Worm (Caenorhabditis elegans) whole organism, young adult: ENCODE measurements around the gene F33H1.4.

Experiments
- B0019.2 ChIP-seq: fragments of 200-800 bp; sonication (Bioruptor generic); conservative IDR thresholded peaks from 2 replicates; pipeline ENCODE4 v1.3.6; 2022; ENCODE audit warnings: missing genetic modification reagents, missing genetic modification characterization, missing compliant biosample characterization
- B0035.1 ChIP-seq: sonication (generic microtip); optimal IDR thresholded peaks from 2 replicates; lab custom pipeline; 2016; ENCODE audit warnings: missing genetic modification characterization, mild to moderate bottlenecking, missing compliant biosample characterization, missing genotype, missing genetic modification reagents
- B0261.1 ChIP-seq: sonication (generic microtip); optimal IDR thresholded peaks from 2 replicates; lab custom pipeline; 2016; ENCODE audit warnings: mild to moderate bottlenecking, missing genetic modification characterization, moderate library complexity, missing compliant biosample characterization
- F10E7.11 ChIP-seq: sonication (generic microtip); optimal IDR thresholded peaks from 2 replicates; lab custom pipeline; 2017; ENCODE audit warnings: mild to moderate bottlenecking, missing genetic modification characterization, moderate library complexity, missing compliant biosample characterization
- F22D6.2 ChIP-seq: sonication (generic microtip); optimal IDR thresholded peaks from 2 replicates; lab custom pipeline; 2016; ENCODE audit warnings: mild to moderate bottlenecking, missing genetic modification characterization, missing compliant biosample characterization
- F49E8.2 ChIP-seq: sonication (generic microtip); optimal IDR thresholded peaks from 3 replicates; lab custom pipeline; 2017; ENCODE audit warnings: missing genetic modification characterization, mild to moderate bottlenecking, missing compliant biosample characterization, antibody characterized with exemption, moderate library complexity; ENCODE audit not compliant: insufficient read depth
- F55B11.4 ChIP-seq: sonication (generic microtip); optimal IDR thresholded peaks from 2 replicates; lab custom pipeline; 2016; ENCODE audit warnings: missing compliant biosample characterization, missing genetic modification characterization, borderline replicate concordance; ENCODE audit not compliant: insufficient read depth
- K12H6.12 ChIP-seq: fragments of 200-800 bp; sonication (Bioruptor generic); optimal IDR thresholded peaks from 2 replicates; lab custom pipeline; 2018; ENCODE audit warnings: mild to moderate bottlenecking, missing genetic modification characterization, missing compliant biosample characterization
- T26A5.8 ChIP-seq: sonication (generic microtip); optimal IDR thresholded peaks from 2 replicates; lab custom pipeline; 2016; ENCODE audit warnings: missing genetic modification characterization, missing compliant biosample characterization
- Y56A3A.18 ChIP-seq: fragments of 200-800 bp; sonication (Bioruptor generic); IDR thresholded peaks from 2 replicates; pipeline ENCODE4 v1.3.6; 2022; ENCODE audit warnings: missing genetic modification reagents, missing genetic modification characterization, missing compliant biosample characterization
- aptf-2 ChIP-seq: fragments of 200-800 bp; sonication (Bioruptor generic); conservative IDR thresholded peaks from 2 replicates; pipeline ENCODE4 v1.3.6; 2022; ENCODE audit warnings: missing genetic modification reagents, missing genetic modification characterization, missing compliant biosample characterization
- aptf-3 ChIP-seq: fragments of 200-800 bp; sonication (Bioruptor generic); IDR thresholded peaks from 2 replicates; pipeline ENCODE4 v1.3.6; 2022; ENCODE audit warnings: missing genetic modification characterization, missing compliant biosample characterization
- atf-7 ChIP-seq: sonication (generic microtip); optimal IDR thresholded peaks from 2 replicates; lab custom pipeline; 2017; ENCODE audit warnings: mild to moderate bottlenecking, missing genetic modification characterization, missing compliant biosample characterization
- ccch-3 ChIP-seq: fragments of 200-800 bp; sonication (Bioruptor generic); optimal IDR thresholded peaks from 2 replicates; lab custom pipeline; 2018; ENCODE audit warnings: mild to moderate bottlenecking, missing genetic modification characterization, missing compliant biosample characterization
- cebp-2 ChIP-seq: fragments of 200-800 bp; sonication (Bioruptor generic); IDR thresholded peaks from 2 replicates; pipeline ENCODE4 v1.3.6; 2022; ENCODE audit warnings: missing genetic modification characterization, missing compliant biosample characterization
- ceh-100 ChIP-seq: fragments of 200-800 bp; sonication (Bioruptor generic); IDR thresholded peaks from 2 replicates; pipeline ENCODE4 v1.3.6; 2022; ENCODE audit warnings: missing genetic modification reagents, missing genetic modification characterization, missing compliant biosample characterization
- ceh-27 ChIP-seq: fragments of 200-800 bp; sonication (Bioruptor generic); optimal IDR thresholded peaks from 2 replicates; lab custom pipeline; 2018; ENCODE audit warnings: mild to moderate bottlenecking, missing genetic modification characterization, moderate library complexity, missing compliant biosample characterization
- ceh-58 ChIP-seq: fragments of 200-800 bp; sonication (Bioruptor generic); IDR thresholded peaks from 2 replicates; pipeline ENCODE4 v1.3.6; 2022; ENCODE audit warnings: missing genetic modification characterization, missing compliant biosample characterization
- ceh-91 ChIP-seq: fragments of 200-800 bp; sonication (Bioruptor generic); IDR thresholded peaks from 2 replicates; pipeline ENCODE4 v1.3.6; 2022; ENCODE audit warnings: missing genetic modification reagents, missing genetic modification characterization, missing compliant biosample characterization
- dox-1 ChIP-seq: fragments of 200-800 bp; sonication (Bioruptor generic); IDR thresholded peaks from 2 replicates; pipeline ENCODE4 v1.3.6; 2022; ENCODE audit warnings: missing genetic modification reagents, missing genetic modification characterization, missing compliant biosample characterization
- dpl-1 ChIP-seq: fragments of 150-350 bp; optimal IDR thresholded peaks from 2 replicates; lab custom pipeline; 2014; ENCODE audit warnings: missing biosample characterization, missing genetic modification reagents, missing genetic modification characterization
- egl-44 ChIP-seq: fragments of 200-800 bp; sonication (Bioruptor generic); IDR thresholded peaks from 2 replicates; pipeline ENCODE4 v1.3.6; 2022; ENCODE audit warnings: missing genetic modification reagents, missing genetic modification characterization, missing compliant biosample characterization
- egrh-3 ChIP-seq: fragments of 200-800 bp; sonication (Bioruptor generic); IDR thresholded peaks from 2 replicates; pipeline ENCODE4 v1.3.6; 2022; ENCODE audit warnings: missing genetic modification reagents, missing genetic modification characterization, missing compliant biosample characterization
- ekl-4 ChIP-seq: fragments of 200-800 bp; sonication (Bioruptor generic); IDR thresholded peaks from 2 replicates; pipeline ENCODE4 v1.3.6; 2022; ENCODE audit warnings: missing genetic modification reagents, missing genetic modification characterization, missing compliant biosample characterization
- fkh-3 ChIP-seq: sonication (generic microtip); optimal IDR thresholded peaks from 2 replicates; lab custom pipeline; 2016; ENCODE audit warnings: mild to moderate bottlenecking, missing genetic modification characterization, missing compliant biosample characterization
- hsf-1 ChIP-seq: fragments of 200-800 bp; sonication (Bioruptor generic); IDR thresholded peaks from 2 replicates; pipeline ENCODE4 v1.3.6; 2022; ENCODE audit warnings: missing genetic modification reagents, missing genetic modification characterization, missing compliant biosample characterization
- lin-26 ChIP-seq: fragments of 200-800 bp; sonication (Bioruptor generic); IDR thresholded peaks from 2 replicates; pipeline ENCODE4 v1.3.6; 2022; ENCODE audit warnings: missing genetic modification reagents, missing genetic modification characterization, missing compliant biosample characterization
- lin-54 ChIP-seq: fragments of 200-800 bp; sonication (Bioruptor generic); optimal IDR thresholded peaks from 2 replicates; lab custom pipeline; 2018; ENCODE audit warnings: mild to moderate bottlenecking, missing genetic modification characterization, missing compliant biosample characterization
- madf-3 ChIP-seq: fragments of 200-800 bp; sonication (Bioruptor generic); IDR thresholded peaks from 2 replicates; pipeline ENCODE4 v1.3.6; 2022; ENCODE audit warnings: missing genetic modification reagents, missing genetic modification characterization, missing compliant biosample characterization
- madf-6 ChIP-seq: fragments of 200-800 bp; sonication (Bioruptor generic); IDR thresholded peaks from 2 replicates; pipeline ENCODE4 v1.3.6; 2022; ENCODE audit warnings: missing genetic modification reagents, missing genetic modification characterization, missing compliant biosample characterization
- nfya-2 ChIP-seq: fragments of 200-800 bp; sonication (Bioruptor generic); IDR thresholded peaks from 2 replicates; pipeline ENCODE4 v1.3.6; 2022; ENCODE audit warnings: missing genetic modification reagents, missing genetic modification characterization, missing compliant biosample characterization
- nhr-90 ChIP-seq: sonication (generic microtip); optimal IDR thresholded peaks from 2 replicates; lab custom pipeline; 2016; ENCODE audit warnings: missing genotype, mild to moderate bottlenecking, missing genetic modification characterization, missing compliant biosample characterization
- pbrm-1 ChIP-seq: fragments of 200-800 bp; sonication (Bioruptor generic); IDR thresholded peaks from 2 replicates; pipeline ENCODE4 v1.3.6; 2022; ENCODE audit warnings: missing genetic modification reagents, missing genetic modification characterization, missing compliant biosample characterization
- pha-4 ChIP-seq: fragments of 150-350 bp; sonication (generic microtip); optimal IDR thresholded peaks from 2 replicates; lab custom pipeline; 2014; ENCODE audit warnings: missing biosample characterization, missing genetic modification reagents, missing genetic modification characterization
- snpc-4 ChIP-seq, 5 experiments: fragments of 150-350 bp in 1 of 5; sonication (generic microtip) in 4 of 5; optimal IDR thresholded peaks; 2 replicates each; lab custom pipeline; 2014 to 2018; ENCODE audit warnings: missing genetic modification characterization in 5 of 5, missing biosample characterization in 3 of 5, antibody characterized with exemption in 2 of 5, mild to moderate bottlenecking in 2 of 5, missing compliant biosample characterization in 2 of 5, missing genotype in 2 of 5, moderate library complexity in 2 of 5, missing genetic modification reagents in 1 of 5
- somi-1 ChIP-seq: fragments of 200-800 bp; sonication (Bioruptor generic); optimal IDR thresholded peaks from 2 replicates; lab custom pipeline; 2018; ENCODE audit warnings: mild to moderate bottlenecking, missing genetic modification characterization, missing compliant biosample characterization
- sptf-2 ChIP-seq: fragments of 200-800 bp; sonication (Bioruptor generic); optimal IDR thresholded peaks from 2 replicates; lab custom pipeline; 2018; ENCODE audit warnings: mild to moderate bottlenecking, missing genetic modification characterization, missing compliant biosample characterization
- unc-130 ChIP-seq: sonication (generic microtip); optimal IDR thresholded peaks from 2 replicates; lab custom pipeline; 2016; ENCODE audit warnings: missing genetic modification reagents, missing genetic modification characterization, missing compliant biosample characterization
- xnd-1 ChIP-seq: sonication (generic microtip); optimal IDR thresholded peaks from 2 replicates; lab custom pipeline; 2016; ENCODE audit warnings: missing genotype, missing genetic modification reagents, missing genetic modification characterization, missing compliant biosample characterization
- ztf-25 ChIP-seq: fragments of 200-800 bp; sonication (Bioruptor generic); IDR thresholded peaks from 2 replicates; pipeline ENCODE4 v1.3.6; 2022; ENCODE audit warnings: missing genetic modification reagents, missing genetic modification characterization, missing compliant biosample characterization
- ztf-26 ChIP-seq: sonication (generic microtip); optimal IDR thresholded peaks from 2 replicates; lab custom pipeline; 2017; ENCODE audit warnings: missing genetic modification characterization, missing compliant biosample characterization
- ztf-3 ChIP-seq: fragments of 200-800 bp; sonication (Bioruptor generic); optimal IDR thresholded peaks from 2 replicates; lab custom pipeline; 2018; ENCODE audit warnings: mild to moderate bottlenecking, missing genetic modification characterization, missing compliant biosample characterization
- ztf-6 ChIP-seq: fragments of 200-800 bp; sonication (Bioruptor generic); IDR thresholded peaks from 2 replicates; pipeline ENCODE4 v1.3.6; 2022; ENCODE audit warnings: missing genetic modification reagents, missing genetic modification characterization, missing compliant biosample characterization

F33H1.4 gene

DNA sequence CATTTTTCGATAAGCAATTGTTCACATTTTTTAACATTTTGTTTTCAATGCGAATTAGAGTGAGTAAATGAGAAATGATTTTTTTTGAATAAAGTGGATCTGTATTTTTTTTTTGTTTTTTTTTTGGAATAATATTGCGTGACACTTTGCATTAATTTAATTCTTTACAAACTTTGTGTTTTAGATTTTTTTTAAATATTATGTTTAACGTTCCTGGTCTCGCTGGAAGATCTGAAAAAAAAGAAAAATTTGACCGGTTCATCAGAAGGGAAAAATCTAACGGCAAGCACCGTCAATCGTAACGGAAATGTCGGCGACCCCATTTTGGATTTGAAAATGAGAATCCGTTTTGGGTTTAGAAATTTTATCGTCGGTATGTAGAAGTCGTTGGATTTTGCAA, 14.9 kb downstream of the F33H1.4 start, which contains the start of gene cdc-25.4:
Gene cdc-25.4 (minus strand): TSS at position 101 of the 400 bp plus-strand sequence.
- no peak for TF ChIP-seq ztf-6 (GFP tag; lab: Robert Waterston, UW)
- TF ChIP-seq ztf-26 (tag; lab: Kevin White, UChicago), result no peak
- no peak for TF ChIP-seq T26A5.8 (tag; lab: Kevin White, UChicago)
- no peak for TF ChIP-seq madf-3 (GFP tag; lab: Robert Waterston, UW)
- no peak for TF ChIP-seq nhr-90 (tag; lab: Kevin White, UChicago)
- no peak for TF ChIP-seq K12H6.12
- no peak for TF ChIP-seq somi-1
- TF ChIP-seq ceh-100 (GFP tag; lab: Robert Waterston, UW), result no peak
- no peak for TF ChIP-seq B0019.2 (GFP tag; lab: Robert Waterston, UW)
- TF ChIP-seq, all 124 proteins: peak for 0

- TF ChIP-seq aptf-3 (GFP tag; lab: Robert Waterston, UW) (no peak), B0019.2 (GFP tag; lab: Robert Waterston, UW) (no peak), egl-44 (no peak), B0035.1 (tag; lab: Kevin White, UChicago) (no peak), cebp-2 (GFP tag; lab: Robert Waterston, UW) (no peak), F22D6.2 (no peak), ceh-100 (GFP tag; lab: Robert Waterston, UW) (no peak), pbrm-1 (no peak), lin-54 (GFP tag; lab: Kevin White, UChicago) (no peak), ztf-3 (GFP tag; lab: Kevin White, UChicago) (no peak), aptf-2 (GFP tag; lab: Robert Waterston, UW) (no peak), Y56A3A.18 (GFP tag; lab: Robert Waterston, UW) (no peak), lin-26 (GFP tag; lab: Robert Waterston, UW) (no peak), ztf-26 (tag; lab: Kevin White, UChicago) (no peak), madf-6 (GFP tag; lab: Robert Waterston, UW) (no peak), hsf-1 (GFP tag; lab: Robert Waterston, UW) (no peak), F55B11.4 (no peak), snpc-4 (GFP tag; optimal IDR thresholded peaks at IDR 0.05; lab: Kevin White, UChicago) (no peak), snpc-4 (tag; optimal IDR thresholded peaks at IDR 0.05; lab: Kevin White, UChicago) (no peak)
Measured at ce11 chrII:10192207-10192606, 17.8 kb downstream of the F33H1.4 start, which contains the start of gene R05H5.7. Gene R05H5.7 (plus strand): TSS chrII:10192507.

DNA sequence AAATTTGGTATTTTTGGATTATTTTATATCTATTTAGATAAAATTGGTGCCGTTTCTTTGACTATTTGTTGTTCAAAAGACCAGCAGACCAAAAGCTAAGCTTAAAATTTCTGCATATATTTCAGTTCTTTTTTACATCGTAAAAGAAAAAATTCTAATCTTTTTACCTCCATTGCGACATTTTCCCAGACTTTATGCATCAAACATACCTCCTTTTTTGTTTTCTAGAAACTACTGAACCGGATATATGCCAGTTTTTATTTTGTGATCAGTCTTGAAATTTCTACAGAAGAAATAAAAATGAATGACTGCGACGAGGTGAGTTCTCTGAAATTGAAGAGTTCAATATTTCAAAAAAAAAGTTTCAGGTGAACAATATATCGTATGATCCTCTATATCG, 20.2 kb downstream of the F33H1.4 start, which contains the start of gene srb-6:
Gene srb-6 (plus strand): TSS at position 301 of the 400 bp plus-strand sequence.
- no peak for TF ChIP-seq F10E7.11 (tag; lab: Kevin White, UChicago)
- no peak for TF ChIP-seq ccch-3 (GFP tag; lab: Kevin White, UChicago)

- TF ChIP-seq B0261.1 (tag; lab: Kevin White, UChicago), result no peak
- TF ChIP-seq ekl-4 (GFP tag; lab: Robert Waterston, UW), result peak; percentile 31; the same call in 1 of the 2 replicates
- TF ChIP-seq fkh-3 (tag; lab: Kevin White, UChicago), result no peak
- TF ChIP-seq dox-1 (GFP tag; lab: Robert Waterston, UW), result no peak
- no peak for TF ChIP-seq nfya-2 (GFP tag; lab: Robert Waterston, UW)
- peak; percentile 81 for TF ChIP-seq xnd-1 (tag; lab: Kevin White, UChicago)
- TF ChIP-seq egrh-3 (GFP tag; lab: Robert Waterston, UW), result peak; percentile 64
- TF ChIP-seq ceh-27 (GFP tag; lab: Kevin White, UChicago), result no peak
- no peak for TF ChIP-seq aptf-3 (GFP tag; lab: Robert Waterston, UW)
- no peak for TF ChIP-seq atf-7
- no peak for TF ChIP-seq sptf-2 (GFP tag; lab: Kevin White, UChicago)
- TF ChIP-seq dpl-1 (GFP tag; lab: Kevin White, UChicago), result peak; percentile 91
- TF ChIP-seq pha-4, result no peak
- peak; percentile 65; the same call in 1 of the 2 replicates for TF ChIP-seq ztf-25
- TF ChIP-seq ceh-100 (GFP tag; lab: Robert Waterston, UW), result peak; percentile 94
- TF ChIP-seq ceh-91 (GFP tag; lab: Robert Waterston, UW), result peak; percentile 94
- peak; percentile 74 for TF ChIP-seq F49E8.2 (tag; lab: Kevin White, UChicago)
- TF ChIP-seq lin-54 (GFP tag; lab: Kevin White, UChicago), result peak; percentile 85
- TF ChIP-seq unc-130 (GFP tag; lab: Kevin White, UChicago), result peak; percentile 92
- TF ChIP-seq ceh-58 (GFP tag; lab: Robert Waterston, UW), result no peak
Measured at ce11 chrII:10197091-10197675, 22.7 kb downstream of the F33H1.4 start, which contains the start of gene R05H5.3. Gene R05H5.3 (plus strand): TSS chrII:10197625.
